Fruit fly (Drosophila melanogaster): ENCODE results near the gene BBS5.

The BBS5 gene

DNA sequence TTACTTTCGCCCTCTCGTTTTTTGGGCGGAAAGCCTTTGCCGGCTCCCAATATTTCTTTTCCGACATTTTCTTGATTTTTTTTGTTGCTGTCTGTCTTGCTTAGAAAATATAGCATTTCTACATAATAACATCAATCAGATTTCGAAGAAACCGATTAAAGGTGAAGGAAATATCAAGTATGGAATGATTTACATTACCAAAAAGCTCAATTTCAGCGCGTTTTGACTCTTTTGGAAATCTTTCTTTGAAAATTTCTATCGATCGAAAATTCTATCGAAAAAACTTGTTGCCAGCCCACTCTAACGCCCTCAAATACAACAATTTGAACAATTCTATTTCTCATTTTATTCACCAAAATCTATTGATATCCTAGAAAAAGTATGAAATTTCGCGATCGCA is 15.1 kb downstream of the BBS5 start, which contains the start of gene CG14659:
CG14659 (minus strand) TSS at position 101 of the 400 bp plus-strand sequence.
- TF ChIP-seq Myc (optimal IDR thresholded peaks at IDR 0.05) (no peak), Sin3A (optimal IDR thresholded peaks at IDR 0.05) (no peak), insv (optimal IDR thresholded peaks at IDR 0.05) (no peak), h (optimal IDR thresholded peaks at IDR 0.05) (no peak), ttk (optimal IDR thresholded peaks at IDR 0.05) (no peak), psq (optimal IDR thresholded peaks at IDR 0.05) (no peak)

- TF ChIP-seq ttk (optimal IDR thresholded peaks at IDR 0.05) (no peak), h (optimal IDR thresholded peaks at IDR 0.05) (no peak), Myc (optimal IDR thresholded peaks at IDR 0.05) (no peak), Sin3A (optimal IDR thresholded peaks at IDR 0.05) (no peak), psq (optimal IDR thresholded peaks at IDR 0.05) (no peak), insv (optimal IDR thresholded peaks at IDR 0.05) (no peak)
These were observed 17.5 kb downstream of the BBS5 start for dm6 chr3R:4833636-4834035.

dm6 chr3R:4835315-4835714 is 19.2 kb downstream of the BBS5 start:
- TF ChIP-seq insv (optimal IDR thresholded peaks at IDR 0.05) (no peak), h (optimal IDR thresholded peaks at IDR 0.05) (no peak), psq (optimal IDR thresholded peaks at IDR 0.05) (no peak), Sin3A (optimal IDR thresholded peaks at IDR 0.05) (no peak), Myc (optimal IDR thresholded peaks at IDR 0.05) (no peak), ttk (optimal IDR thresholded peaks at IDR 0.05) (no peak)

DNA sequence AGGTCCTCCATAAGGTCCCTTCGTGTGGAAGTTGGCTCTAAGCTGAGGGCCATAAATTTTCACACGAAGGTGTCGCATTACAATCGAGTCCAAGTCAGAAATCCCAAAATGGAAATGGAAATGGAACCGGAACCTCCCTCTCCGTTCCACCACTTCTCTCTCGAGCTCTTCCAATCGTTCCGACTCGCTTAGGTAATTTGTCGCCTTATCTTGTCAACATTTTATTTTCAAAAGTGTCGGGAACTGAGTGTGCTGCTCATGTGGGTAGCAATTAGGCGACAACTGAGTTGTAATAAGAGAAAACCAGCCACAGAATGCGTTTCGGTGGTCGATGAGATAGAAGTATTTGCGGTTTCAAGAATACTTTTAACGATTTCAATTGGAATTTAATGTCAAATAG is 24.6 kb downstream of the BBS5 start:
- no peak for TF ChIP-seq psq (optimal IDR thresholded peaks at IDR 0.05)

DNA sequence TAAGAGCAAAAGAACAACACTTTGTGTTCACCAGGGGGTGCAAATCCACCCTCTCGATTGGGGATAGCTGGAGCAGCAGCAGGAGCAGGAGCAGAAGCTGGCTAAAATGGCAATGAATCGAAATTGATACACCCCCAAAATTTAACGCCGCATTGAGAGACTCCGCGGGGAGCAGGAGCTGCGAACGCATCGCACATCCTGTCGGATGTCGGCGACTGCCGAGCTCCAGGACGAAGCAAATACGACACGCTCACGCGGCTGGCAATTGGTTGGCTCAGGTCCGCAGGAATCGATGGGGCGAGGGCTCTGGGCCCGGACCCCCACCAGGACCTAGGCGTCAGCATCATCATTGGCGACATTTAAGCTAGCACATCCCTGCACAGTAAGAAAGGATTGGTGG is 26.8 kb downstream of the BBS5 start:
- TF ChIP-seq psq (optimal IDR thresholded peaks at IDR 0.05) (no peak), Myc (optimal IDR thresholded peaks at IDR 0.05) (no peak), insv (optimal IDR thresholded peaks at IDR 0.05) (no peak), Sin3A (optimal IDR thresholded peaks at IDR 0.05) (no peak), h (optimal IDR thresholded peaks at IDR 0.05) (no peak), ttk (optimal IDR thresholded peaks at IDR 0.05) (no peak)

dm6 chr3R:4845353-4845752 is 29.2 kb downstream of the BBS5 start:
- TF ChIP-seq insv (optimal IDR thresholded peaks at IDR 0.05) (no peak), ttk (optimal IDR thresholded peaks at IDR 0.05) (no peak), h (optimal IDR thresholded peaks at IDR 0.05) (no peak), psq (optimal IDR thresholded peaks at IDR 0.05) (no peak), Sin3A (optimal IDR thresholded peaks at IDR 0.05) (no peak), Myc (optimal IDR thresholded peaks at IDR 0.05) (no peak)

- TF ChIP-seq h (optimal IDR thresholded peaks at IDR 0.05) = no peak
- TF ChIP-seq psq (optimal IDR thresholded peaks at IDR 0.05) = no peak
- TF ChIP-seq Sin3A (optimal IDR thresholded peaks at IDR 0.05) = no peak
- TF ChIP-seq ttk (optimal IDR thresholded peaks at IDR 0.05) = no peak
- no peak for TF ChIP-seq Myc (optimal IDR thresholded peaks at IDR 0.05)
- TF ChIP-seq insv (optimal IDR thresholded peaks at IDR 0.05) = no peak
These were observed 30.1 kb downstream of the BBS5 start for dm6 chr3R:4846194-4846593.

dm6 chr3R:4846787-4847186 is 30.7 kb downstream of the BBS5 start:
- no peak for TF ChIP-seq h (optimal IDR thresholded peaks at IDR 0.05)
- TF ChIP-seq ttk (optimal IDR thresholded peaks at IDR 0.05) = no peak
- TF ChIP-seq psq (optimal IDR thresholded peaks at IDR 0.05) = no peak

- TF ChIP-seq psq (optimal IDR thresholded peaks at IDR 0.05) (no peak), Myc (optimal IDR thresholded peaks at IDR 0.05) (no peak)
These were observed 31.3 kb downstream of the BBS5 start for dm6 chr3R:4847388-4847787.

DNA sequence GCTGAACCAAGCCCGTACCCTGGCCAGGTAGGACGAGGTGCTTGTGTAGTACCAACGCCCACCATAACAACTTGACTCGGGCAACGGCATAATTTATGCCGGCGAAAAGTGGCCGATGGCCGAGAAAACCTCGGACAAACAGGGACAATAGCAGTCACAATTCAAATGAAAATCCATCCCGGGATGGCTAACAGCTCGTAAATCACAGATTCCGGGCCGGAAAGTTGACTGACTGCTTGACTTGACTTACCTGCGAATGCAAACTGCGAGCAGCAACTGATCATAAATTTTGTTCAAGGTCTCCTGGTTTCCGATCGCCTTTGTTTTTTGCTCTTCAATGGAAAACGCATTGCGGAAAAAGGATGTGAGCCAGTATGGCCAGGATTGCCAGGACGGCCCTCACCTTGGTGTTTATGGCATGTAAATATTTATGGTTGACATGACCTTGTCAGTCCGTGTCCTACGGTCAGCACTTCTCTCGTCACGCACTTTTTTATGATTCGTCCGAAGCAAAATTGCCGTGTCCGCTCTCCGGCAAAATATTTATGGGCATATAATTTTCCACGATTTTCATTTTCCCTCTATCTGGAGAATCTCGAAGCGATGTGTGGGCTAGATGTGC is 33.0 kb downstream of the BBS5 start:
- TF ChIP-seq Myc (optimal IDR thresholded peaks at IDR 0.05) = no peak
- TF ChIP-seq h (optimal IDR thresholded peaks at IDR 0.05) = no peak

- TF ChIP-seq Myc (optimal IDR thresholded peaks at IDR 0.05) (no peak), psq (optimal IDR thresholded peaks at IDR 0.05) (no peak), ttk (optimal IDR thresholded peaks at IDR 0.05) (no peak), h (optimal IDR thresholded peaks at IDR 0.05) (no peak), Sin3A (optimal IDR thresholded peaks at IDR 0.05) (no peak), insv (optimal IDR thresholded peaks at IDR 0.05) (no peak)
These were observed 36.3 kb downstream of the BBS5 start, which contains the start of gene opa for dm6 chr3R:4852373-4852860. Gene opa (plus strand): TSS chr3R:4852813.

DNA sequence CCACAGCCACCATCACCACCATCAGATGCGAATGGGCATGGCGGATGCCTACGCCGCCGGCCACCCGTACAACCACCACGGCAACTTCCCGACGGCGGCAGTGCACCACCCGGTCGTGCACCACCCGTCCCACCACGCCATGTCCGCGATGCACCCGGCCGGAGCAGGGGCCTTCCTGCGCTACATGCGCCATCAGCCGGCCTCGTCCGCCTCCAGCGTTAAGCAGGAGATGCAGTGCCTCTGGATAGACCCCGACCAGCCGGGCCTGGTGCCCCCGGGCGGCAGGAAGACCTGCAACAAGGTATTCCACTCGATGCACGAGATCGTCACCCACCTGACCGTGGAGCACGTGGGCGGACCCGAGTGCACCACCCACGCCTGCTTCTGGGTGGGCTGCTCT is 37.4 kb downstream of the BBS5 start:
- TF ChIP-seq Sin3A (optimal IDR thresholded peaks at IDR 0.05) (no peak), insv (optimal IDR thresholded peaks at IDR 0.05) (no peak), psq (optimal IDR thresholded peaks at IDR 0.05) (no peak), Myc (optimal IDR thresholded peaks at IDR 0.05) (no peak), h (optimal IDR thresholded peaks at IDR 0.05) (no peak), ttk (optimal IDR thresholded peaks at IDR 0.05) (no peak)

- TF ChIP-seq ttk (optimal IDR thresholded peaks at IDR 0.05) = no peak
- no peak for TF ChIP-seq h (optimal IDR thresholded peaks at IDR 0.05)
- TF ChIP-seq insv (optimal IDR thresholded peaks at IDR 0.05) = no peak
- no peak for TF ChIP-seq Sin3A (optimal IDR thresholded peaks at IDR 0.05)
- TF ChIP-seq psq (optimal IDR thresholded peaks at IDR 0.05) = no peak
- TF ChIP-seq Myc (optimal IDR thresholded peaks at IDR 0.05) = no peak
These were observed 38.1 kb downstream of the BBS5 start for dm6 chr3R:4854216-4854615.

dm6 chr3R:4855711-4856110 is 39.6 kb downstream of the BBS5 start:
- no peak for TF ChIP-seq h (optimal IDR thresholded peaks at IDR 0.05)
- no peak for TF ChIP-seq Myc (optimal IDR thresholded peaks at IDR 0.05)
- TF ChIP-seq Sin3A (optimal IDR thresholded peaks at IDR 0.05) = no peak
- no peak for TF ChIP-seq insv (optimal IDR thresholded peaks at IDR 0.05)
- TF ChIP-seq psq (optimal IDR thresholded peaks at IDR 0.05) = no peak
- no peak for TF ChIP-seq ttk (optimal IDR thresholded peaks at IDR 0.05)

All from Kc167 (cell line).